Worm (Caenorhabditis elegans): ENCODE data around the gene gpa-9.

ce11 chrV:12676299-12676698, 27.2 kb upstream of the gpa-9 start:
- TF ChIP-seq him-1 (tag; optimal IDR thresholded peaks at IDR 0.05) (no peak), dao-5 (tag; optimal IDR thresholded peaks at IDR 0.05) (no peak), W03F9.2 (tag; optimal IDR thresholded peaks at IDR 0.05) (no peak)

Data from whole organism, L4/young adult.